Worm (Caenorhabditis elegans) whole organism, L2 larva: ENCODE results near the gene patr-1.
A peak's percentile ranks its signal among the peaks of the same experiment; 100 is the strongest.

ENCODE experiments used
- lin-11 ChIP-seq: fragments of 150-350 bp; sonication (generic microtip); optimal IDR thresholded peaks from 2 replicates; lab custom pipeline; 2014; ENCODE audit warnings: missing biosample characterization, missing genetic modification characterization, inconsistent platforms, mixed read lengths
- nhr-11 ChIP-seq: fragments of 150-350 bp; optimal IDR thresholded peaks from 2 replicates; lab custom pipeline; 2014; ENCODE audit warnings: missing biosample characterization, missing genetic modification characterization
- snpc-4 ChIP-seq: fragments of 150-350 bp; optimal IDR thresholded peaks from 2 replicates; lab custom pipeline; 2014; ENCODE audit warnings: missing biosample characterization, missing genetic modification characterization

DNA sequence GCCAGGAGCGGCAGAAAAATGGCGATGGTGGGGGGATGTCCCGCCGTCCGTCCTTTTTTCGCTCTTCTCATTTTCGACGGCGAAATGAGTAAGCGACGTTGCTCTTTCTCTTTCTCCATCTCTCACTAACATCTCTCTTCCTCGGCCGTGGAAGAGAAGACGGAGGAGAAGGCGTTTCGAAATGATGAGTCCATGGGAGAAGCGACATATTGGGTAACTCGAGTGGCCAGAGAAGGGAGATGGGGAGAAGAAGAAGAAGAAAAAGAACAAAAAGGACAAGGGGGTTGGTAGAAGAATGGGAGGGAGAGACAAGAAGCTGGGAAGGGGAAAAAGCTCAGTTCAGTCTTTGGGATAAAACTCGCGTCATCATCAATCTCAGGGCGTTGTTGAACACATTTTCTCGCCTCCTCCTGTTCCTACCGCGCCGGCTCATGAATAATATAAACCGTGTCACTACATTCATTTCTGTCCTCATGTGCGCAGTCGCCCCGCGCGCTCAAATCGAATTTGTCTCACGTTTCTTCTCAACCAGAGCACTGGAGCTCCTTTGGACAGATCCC, 26.0 kb downstream of the patr-1 start:
- TF ChIP-seq nhr-11 (tag; lab: Kevin White, UChicago) (no peak), snpc-4 (no peak), lin-11 (tag; lab: Kevin White, UChicago) (peak; percentile 33)
